Worm (Caenorhabditis elegans) whole organism, L3 larva: ENCODE measurements around the gene ZC204.13.

Experiments used
- ZK546.5 ChIP-seq: sonication (generic microtip); optimal IDR thresholded peaks from 2 replicates; lab custom pipeline; 2017; ENCODE audit warnings: missing biosample characterization, missing genetic modification characterization
- egl-27 ChIP-seq: sonication (generic microtip); optimal IDR thresholded peaks from 4 replicates; lab custom pipeline; 2017; ENCODE audit warnings: missing biosample characterization, missing genetic modification reagents, missing genetic modification characterization
- elt-2 ChIP-seq: sonication (generic microtip); optimal IDR thresholded peaks from 2 replicates; lab custom pipeline; 2016; ENCODE audit warnings: missing genetic modification reagents, mild to moderate bottlenecking, missing genetic modification characterization, missing compliant biosample characterization
- fos-1 ChIP-seq: fragments of 150-350 bp; optimal IDR thresholded peaks from 2 replicates; lab custom pipeline; 2014; ENCODE audit warnings: missing biosample characterization, missing genetic modification characterization
- jun-1 ChIP-seq: fragments of 150-350 bp; optimal IDR thresholded peaks from 2 replicates; lab custom pipeline; 2014; ENCODE audit warnings: missing biosample characterization, missing genetic modification reagents, missing genetic modification characterization
- nfya-1 ChIP-seq: sonication (generic microtip); optimal IDR thresholded peaks from 2 replicates; lab custom pipeline; 2017; ENCODE audit warnings: missing genetic modification characterization, mild to moderate bottlenecking, missing compliant biosample characterization, antibody characterized with exemption, moderate library complexity; ENCODE audit not compliant: insufficient read depth
- nhr-23 ChIP-seq: fragments of 150-350 bp; optimal IDR thresholded peaks from 2 replicates; lab custom pipeline; 2014; ENCODE audit warnings: missing biosample characterization, missing genetic modification reagents, missing genetic modification characterization
- nhr-77 ChIP-seq: fragments of 150-350 bp; optimal IDR thresholded peaks from 2 replicates; lab custom pipeline; 2014; ENCODE audit warnings: missing biosample characterization, missing genetic modification characterization
- pha-4 ChIP-seq: fragments of 150-350 bp; optimal IDR thresholded peaks from 2 replicates; lab custom pipeline; 2014; ENCODE audit warnings: missing biosample characterization, missing genetic modification reagents, missing genetic modification characterization
- pqm-1 ChIP-seq: fragments of 150-350 bp; optimal IDR thresholded peaks from 2 replicates; lab custom pipeline; 2017; ENCODE audit warnings: missing biosample characterization, missing genetic modification characterization, inconsistent platforms
- snpc-4 ChIP-seq: fragments of 150-350 bp; optimal IDR thresholded peaks from 2 replicates; lab custom pipeline; 2014; ENCODE audit warnings: missing biosample characterization, missing genetic modification characterization
- tbx-2 ChIP-seq: sonication (generic microtip); optimal IDR thresholded peaks from 2 replicates; lab custom pipeline; 2016; ENCODE audit warnings: mild to moderate bottlenecking, missing genetic modification characterization, missing compliant biosample characterization
- unc-62 ChIP-seq: fragments of 150-350 bp; sonication (generic microtip); optimal IDR thresholded peaks from 4 replicates; lab custom pipeline; 2014; ENCODE audit warnings: missing biosample characterization, missing genetic modification reagents, missing genetic modification characterization
- ztf-11 ChIP-seq: fragments of 150-350 bp; optimal IDR thresholded peaks from 2 replicates; lab custom pipeline; 2014; ENCODE audit warnings: missing biosample characterization, missing genetic modification characterization

DNA sequence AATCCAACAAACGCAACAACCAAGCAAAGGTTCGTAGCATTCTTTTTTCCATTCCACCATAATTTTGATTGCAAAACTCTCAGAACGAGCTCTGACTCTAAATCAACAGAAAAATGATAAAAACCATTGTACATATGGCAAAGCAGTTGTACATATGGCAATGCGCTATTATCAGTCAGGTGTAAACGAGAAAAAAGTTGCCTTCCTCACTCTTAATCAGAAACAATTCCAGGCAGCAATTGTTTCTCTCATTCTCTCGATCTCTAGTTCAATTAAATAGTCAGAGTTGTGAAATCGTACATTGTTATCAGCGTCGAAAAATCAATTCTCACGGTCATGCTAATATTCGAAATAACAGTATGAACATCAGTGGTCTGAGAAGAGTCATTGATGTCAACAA is 39.0 kb downstream of the ZC204.13 start:
- TF ChIP-seq jun-1 (tag; lab: Kevin White, UChicago) (peak; percentile 67), unc-62 (GFP tag; lab: Kevin White, UChicago) (no peak), tbx-2 (tag; lab: Kevin White, UChicago) (no peak), ztf-11 (tag; lab: Kevin White, UChicago) (no peak), nhr-23 (no peak), elt-2 (tag; lab: Kevin White, UChicago) (peak; percentile 93), nhr-77 (tag; lab: Kevin White, UChicago) (no peak), nfya-1 (tag; lab: Kevin White, UChicago) (no peak), ZK546.5 (tag; lab: Kevin White, UChicago) (no peak), egl-27 (tag; lab: Kevin White, UChicago) (no peak), snpc-4 (tag; lab: Kevin White, UChicago) (no peak), pha-4 (tag; lab: Kevin White, UChicago) (peak; percentile 65), fos-1 (no peak), pqm-1 (tag; lab: Kevin White, UChicago) (peak; percentile 84)
